Fruit fly (Drosophila melanogaster): ENCODE results near the gene CG7655.

Gene CG7655

dm6 chr3R:17701971-17702845 is 19.7 kb downstream of the CG7655 start:
- TF ChIP-seq CG11617 (GFP tag; optimal IDR thresholded peaks at IDR 0.05) = no peak
- peak; percentile 28 for TF ChIP-seq toe (GFP tag; optimal IDR thresholded peaks at IDR 0.05)
- peak; percentile 0 for TF ChIP-seq CG7101 (tag; optimal IDR thresholded peaks at IDR 0.05)
- no peak for TF ChIP-seq pad (GFP tag; optimal IDR thresholded peaks at IDR 0.05)
- TF ChIP-seq Mnt (GFP tag; optimal IDR thresholded peaks at IDR 0.05) = no peak
- peak; percentile 36 for TF ChIP-seq CG33017 (tag; optimal IDR thresholded peaks at IDR 0.05)
- TF ChIP-seq Crg-1 (GFP tag; optimal IDR thresholded peaks at IDR 0.05) = no peak

- TF ChIP-seq CG7045 (GFP tag; optimal IDR thresholded peaks at IDR 0.05) (peak; percentile 91), CG5204 (GFP tag; optimal IDR thresholded peaks at IDR 0.05) (peak; percentile 88), CG12768 (GFP tag; optimal IDR thresholded peaks at IDR 0.05) (peak; percentile 75), Hr96 (GFP tag; optimal IDR thresholded peaks at IDR 0.05) (peak; percentile 77), Crg-1 (GFP tag; optimal IDR thresholded peaks at IDR 0.05) (peak; percentile 70), CG11617 (GFP tag; optimal IDR thresholded peaks at IDR 0.05) (peak; percentile 84), CG1620 (GFP tag; optimal IDR thresholded peaks at IDR 0.05) (peak; percentile 58), CG7101 (tag; optimal IDR thresholded peaks at IDR 0.05) (peak; percentile 89), CG14711 (tag; optimal IDR thresholded peaks at IDR 0.05) (peak; percentile 91), bab1 (GFP tag; optimal IDR thresholded peaks at IDR 0.05) (peak; percentile 88), pad (GFP tag; optimal IDR thresholded peaks at IDR 0.05) (peak; percentile 66), toe (GFP tag; optimal IDR thresholded peaks at IDR 0.05) (peak; percentile 73), Mnt (GFP tag; optimal IDR thresholded peaks at IDR 0.05) (no peak), ovo (GFP tag; optimal IDR thresholded peaks at IDR 0.05) (peak; percentile 19), cic (GFP tag; optimal IDR thresholded peaks at IDR 0.05) (no peak), cnc (optimal IDR thresholded peaks at IDR 0.05) (no peak), CG33017 (tag; optimal IDR thresholded peaks at IDR 0.05) (peak; percentile 89), tj (GFP tag; optimal IDR thresholded peaks at IDR 0.05) (peak; percentile 68), kay (GFP tag; ENCODE audit: borderline replicate concordance) (peak; percentile 81), Clk (GFP tag; optimal IDR thresholded peaks at IDR 0.05) (peak; percentile 42)
Measured at dm6 chr3R:17703024-17703690, 20.7 kb downstream of the CG7655 start.

- TF ChIP-seq CG7101 (tag; optimal IDR thresholded peaks at IDR 0.05) (peak; percentile 97), CG33017 (tag; optimal IDR thresholded peaks at IDR 0.05) (peak; percentile 96), cnc (optimal IDR thresholded peaks at IDR 0.05) (no peak), CG14711 (tag; optimal IDR thresholded peaks at IDR 0.05) (peak; percentile 95), pad (GFP tag; optimal IDR thresholded peaks at IDR 0.05) (peak; percentile 77), ovo (GFP tag; optimal IDR thresholded peaks at IDR 0.05) (peak; percentile 82), kay (GFP tag; ENCODE audit: borderline replicate concordance) (peak; percentile 97), CG11617 (GFP tag; optimal IDR thresholded peaks at IDR 0.05) (peak; percentile 98), CG12768 (GFP tag; optimal IDR thresholded peaks at IDR 0.05) (peak; percentile 95), CG1620 (GFP tag; optimal IDR thresholded peaks at IDR 0.05) (peak; percentile 94), bab1 (GFP tag; optimal IDR thresholded peaks at IDR 0.05) (peak; percentile 97), Crg-1 (GFP tag; optimal IDR thresholded peaks at IDR 0.05) (peak; percentile 92), Hr96 (GFP tag; optimal IDR thresholded peaks at IDR 0.05) (peak; percentile 97), tj (GFP tag; optimal IDR thresholded peaks at IDR 0.05) (peak; percentile 90), cic (GFP tag; optimal IDR thresholded peaks at IDR 0.05) (peak; percentile 46), CG7045 (GFP tag; optimal IDR thresholded peaks at IDR 0.05) (peak; percentile 97), Mnt (GFP tag; optimal IDR thresholded peaks at IDR 0.05) (peak; percentile 89), toe (GFP tag; optimal IDR thresholded peaks at IDR 0.05) (peak; percentile 94), CG5204 (GFP tag; optimal IDR thresholded peaks at IDR 0.05) (peak; percentile 97), Clk (GFP tag; optimal IDR thresholded peaks at IDR 0.05) (peak; percentile 88)
Measured at dm6 chr3R:17703691-17704537, 21.4 kb downstream of the CG7655 start.

dm6 chr3R:17704538-17704854 is 22.0 kb downstream of the CG7655 start:
- no peak for TF ChIP-seq cnc (optimal IDR thresholded peaks at IDR 0.05)
- TF ChIP-seq tj (GFP tag; optimal IDR thresholded peaks at IDR 0.05) = peak; percentile 60
- no peak for TF ChIP-seq ovo (GFP tag; optimal IDR thresholded peaks at IDR 0.05)
- no peak for TF ChIP-seq Mnt (GFP tag; optimal IDR thresholded peaks at IDR 0.05)
- no peak for TF ChIP-seq kay (GFP tag; ENCODE audit: borderline replicate concordance)
- no peak for TF ChIP-seq CG33017 (tag; optimal IDR thresholded peaks at IDR 0.05)
- TF ChIP-seq CG11617 (GFP tag; optimal IDR thresholded peaks at IDR 0.05) = no peak
- no peak for TF ChIP-seq CG7101 (tag; optimal IDR thresholded peaks at IDR 0.05)

- no peak for TF ChIP-seq cic (GFP tag; optimal IDR thresholded peaks at IDR 0.05)
- TF ChIP-seq CG1620 (GFP tag; optimal IDR thresholded peaks at IDR 0.05) = no peak
- TF ChIP-seq toe (GFP tag; optimal IDR thresholded peaks at IDR 0.05) = no peak
- TF ChIP-seq Clk (GFP tag; optimal IDR thresholded peaks at IDR 0.05) = no peak
Measured at dm6 chr3R:17705140-17705539, 22.7 kb downstream of the CG7655 start.

Measured in whole organism, adult.